Worm (Caenorhabditis elegans): ENCODE measurements around the gene T19C3.2.

- TF ChIP-seq sptf-1 (tag; optimal IDR thresholded peaks at IDR 0.05) = no peak
- no peak for TF ChIP-seq unc-62 (GFP tag; optimal IDR thresholded peaks at IDR 0.05)
- no peak for TF ChIP-seq lin-13 (tag; optimal IDR thresholded peaks at IDR 0.05)
- TF ChIP-seq lsy-2 (tag; optimal IDR thresholded peaks at IDR 0.05) = no peak
- no peak for TF ChIP-seq elt-1 (tag; optimal IDR thresholded peaks at IDR 0.05; ENCODE audit: borderline replicate concordance, insufficient read depth)
- no peak for TF ChIP-seq mls-2 (tag; optimal IDR thresholded peaks at IDR 0.05)
- TF ChIP-seq snpc-4 (tag; optimal IDR thresholded peaks at IDR 0.05) = no peak
- TF ChIP-seq unc-39 (tag; optimal IDR thresholded peaks at IDR 0.05) = no peak
- no peak for TF ChIP-seq mep-1 (tag; optimal IDR thresholded peaks at IDR 0.05)
These were observed 47.9 kb upstream of the T19C3.2 start, which contains the start of gene C09F5.3 for ce11 chrIII:665173-665757.
